Worm (Caenorhabditis elegans): ENCODE measurements around the gene lon-2.

Gene lon-2

ce11 chrX:4740630-4741029 is 8.3 kb downstream of the lon-2 start:
- no peak for TF ChIP-seq ekl-4 (GFP tag; IDR thresholded peaks at IDR 0.05)

ce11 chrX:4732752-4733151 is 16.1 kb downstream of the lon-2 start, which contains the start of gene aman-1:
aman-1 (plus strand) TSS chrX:4733095.
- no peak for TF ChIP-seq nhr-120 (GFP tag; IDR thresholded peaks at IDR 0.05)
- TF ChIP-seq ceh-91 (GFP tag; IDR thresholded peaks at IDR 0.05), result no peak
- TF ChIP-seq hrde-1 (tag; optimal IDR thresholded peaks at IDR 0.05; ENCODE audit: borderline replicate concordance), result no peak
- no peak for TF ChIP-seq B0019.2 (GFP tag; conservative IDR thresholded peaks at IDR 0.05)
- no peak for TF ChIP-seq ztf-18 (tag; optimal IDR thresholded peaks at IDR 0.05)
- TF ChIP-seq lsl-1 (GFP tag; optimal IDR thresholded peaks at IDR 0.05), result no peak
- no peak for TF ChIP-seq nhr-179 (tag; optimal IDR thresholded peaks at IDR 0.05)
- TF ChIP-seq somi-1 (GFP tag; optimal IDR thresholded peaks at IDR 0.05), result no peak
- TF ChIP-seq hmg-20 (GFP tag; IDR thresholded peaks at IDR 0.05), result no peak
- no peak for TF ChIP-seq die-1 (tag; optimal IDR thresholded peaks at IDR 0.05)
- TF ChIP-seq lin-35 (GFP tag; optimal IDR thresholded peaks at IDR 0.05), result no peak

- TF ChIP-seq hsf-1 (GFP tag; IDR thresholded peaks at IDR 0.05) (no peak), ztf-22 (GFP tag; optimal IDR thresholded peaks at IDR 0.05) (no peak), F57A8.1 (GFP tag; optimal IDR thresholded peaks at IDR 0.05) (no peak), efl-1 (GFP tag; optimal IDR thresholded peaks at IDR 0.05) (no peak), ztf-3 (GFP tag; optimal IDR thresholded peaks at IDR 0.05) (no peak), F22D6.2 (tag; optimal IDR thresholded peaks at IDR 0.05) (no peak), egl-18 (GFP tag; IDR thresholded peaks at IDR 0.05) (no peak), F52B5.7 (tag; optimal IDR thresholded peaks at IDR 0.05) (no peak)
Observed at ce11 chrX:4727388-4727787, 21.5 kb downstream of the lon-2 start, which contains the start of gene acc-3. acc-3 (minus strand) TSS chrX:4727488.

DNA sequence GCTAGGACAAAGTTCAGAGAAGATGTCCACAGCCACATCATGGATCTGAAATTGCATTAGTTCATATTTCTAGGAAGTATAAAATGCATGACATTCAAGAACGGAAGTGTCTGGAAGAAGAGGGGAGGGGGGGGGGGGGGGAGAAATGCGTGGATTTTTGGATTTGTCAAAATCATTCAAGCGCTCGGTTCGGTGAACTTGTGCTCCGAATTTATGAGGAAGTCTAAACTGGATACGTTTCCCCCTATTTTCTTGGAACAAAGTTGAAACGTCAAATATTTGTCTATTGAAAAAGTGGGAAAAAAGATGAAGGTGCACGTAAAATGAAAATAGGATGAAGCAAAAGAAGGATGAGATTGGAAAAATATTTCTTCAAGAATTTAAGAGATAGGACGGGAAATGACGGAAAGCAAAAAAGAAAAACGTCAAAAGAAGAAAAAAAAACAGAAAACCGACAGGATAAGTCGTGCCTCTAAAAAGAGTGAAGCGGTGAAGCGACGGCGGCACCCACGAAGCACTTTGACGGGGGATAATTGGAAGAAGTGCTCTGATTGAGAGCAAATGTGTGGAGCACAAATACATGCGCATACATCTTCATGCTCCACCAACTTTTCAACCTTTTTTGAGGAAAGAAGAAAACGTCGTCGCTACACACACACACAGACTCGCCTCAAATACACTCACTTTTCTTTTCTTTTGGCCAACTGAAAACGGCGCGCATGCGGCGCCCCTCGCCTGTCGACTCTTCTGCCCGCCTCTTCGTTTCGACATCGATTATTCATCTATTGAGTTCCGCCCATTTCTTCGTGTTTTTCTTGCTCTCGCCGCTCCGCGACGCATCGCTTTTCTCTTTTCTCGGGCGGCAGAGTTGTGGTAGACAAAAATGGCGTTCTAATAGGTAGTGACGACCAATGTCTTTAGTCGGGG is 28.0 kb downstream of the lon-2 start, which contains the start of gene F55D10.4:
F55D10.4 (minus strand) TSS at position 51 of the 927 bp plus-strand sequence.
- no peak for TF ChIP-seq atf-7 (tag; optimal IDR thresholded peaks at IDR 0.05)
- TF ChIP-seq unc-130 (GFP tag; optimal IDR thresholded peaks at IDR 0.05), result no peak
- no peak for TF ChIP-seq snpc-4 (GFP tag; optimal IDR thresholded peaks at IDR 0.05)
- no peak for TF ChIP-seq snpc-4 (tag; optimal IDR thresholded peaks at IDR 0.05)
- peak; percentile 3 for TF ChIP-seq K12H6.12 (tag; optimal IDR thresholded peaks at IDR 0.05)
- no peak for TF ChIP-seq dox-1 (GFP tag; IDR thresholded peaks at IDR 0.05)

ce11 chrX:4718114-4718513 is 30.8 kb downstream of the lon-2 start:
- TF ChIP-seq mxl-1 (tag; optimal IDR thresholded peaks at IDR 0.05) (no peak), cebp-1 (GFP tag; IDR thresholded peaks at IDR 0.05) (no peak), cebp-1 (tag; optimal IDR thresholded peaks at IDR 0.05) (no peak), snpc-4 (GFP tag; optimal IDR thresholded peaks at IDR 0.05) (no peak), snpc-4 (tag; optimal IDR thresholded peaks at IDR 0.05) (no peak), F23B12.7 (tag; optimal IDR thresholded peaks at IDR 0.05; ENCODE audit: insufficient read depth) (no peak), F39B2.1 (GFP tag; IDR thresholded peaks at IDR 0.05) (no peak), F49E8.2 (tag; optimal IDR thresholded peaks at IDR 0.05; ENCODE audit: insufficient read depth) (no peak), repo-1 (tag; optimal IDR thresholded peaks at IDR 0.05) (no peak), mcd-1 (GFP tag; IDR thresholded peaks at IDR 0.05) (no peak), somi-1 (GFP tag; optimal IDR thresholded peaks at IDR 0.05) (no peak), ceh-58 (GFP tag; IDR thresholded peaks at IDR 0.05) (no peak), K12H6.12 (tag; optimal IDR thresholded peaks at IDR 0.05) (no peak), fkh-3 (tag; optimal IDR thresholded peaks at IDR 0.05) (no peak), atf-7 (tag; optimal IDR thresholded peaks at IDR 0.05) (no peak), F55B11.4 (tag; optimal IDR thresholded peaks at IDR 0.05; ENCODE audit: borderline replicate concordance, insufficient read depth) (no peak), nhr-27 (tag; optimal IDR thresholded peaks at IDR 0.05) (no peak), tlf-1 (GFP tag; optimal IDR thresholded peaks at IDR 0.05) (no peak), cebp-2 (GFP tag; IDR thresholded peaks at IDR 0.05) (no peak), egrh-3 (GFP tag; IDR thresholded peaks at IDR 0.05) (no peak)

Data from whole organism, young adult.